Worm (Caenorhabditis elegans) whole organism, L4 larva: ENCODE results near the gene C04G6.11.
A peak's percentile ranks its signal among the peaks of the same experiment; 100 is the strongest.

Experiments used
- D1046.2 ChIP-seq: fragments of 200-800 bp; sonication (Bioruptor generic); IDR thresholded peaks from 2 replicates; pipeline ENCODE4 v1.3.6; 2022; ENCODE audit warnings: missing genetic modification characterization, missing compliant biosample characterization
- F26F4.8 ChIP-seq: fragments of 200-800 bp; sonication (Bioruptor generic); conservative IDR thresholded peaks from 2 replicates; pipeline ENCODE4 v1.3.6; 2022; ENCODE audit warnings: missing genetic modification characterization, missing compliant biosample characterization
- F37D6.2 ChIP-seq: sonication (generic microtip); optimal IDR thresholded peaks from 2 replicates; lab custom pipeline; 2016; ENCODE audit warnings: mild to moderate bottlenecking, missing genetic modification characterization, missing compliant biosample characterization
- R02D3.7 ChIP-seq: fragments of 150-350 bp; sonication (generic microtip); optimal IDR thresholded peaks from 3 replicates; lab custom pipeline; 2014; ENCODE audit warnings: missing biosample characterization, missing genetic modification characterization
- T20F7.1 ChIP-seq: fragments of 200-800 bp; sonication (Bioruptor generic); optimal IDR thresholded peaks from 2 replicates; lab custom pipeline; 2018; ENCODE audit warnings: mild to moderate bottlenecking, missing genetic modification characterization, missing compliant biosample characterization
- Y5F2A.4 ChIP-seq: fragments of 200-800 bp; sonication (Bioruptor generic); optimal IDR thresholded peaks from 2 replicates; lab custom pipeline; 2018; ENCODE audit warnings: mild to moderate bottlenecking, missing genetic modification characterization, missing compliant biosample characterization
- Y75B8A.6 ChIP-seq: fragments of 200-800 bp; sonication (Bioruptor generic); IDR thresholded peaks from 2 replicates; pipeline ENCODE4 v1.3.6; 2022; ENCODE audit warnings: missing genetic modification reagents, missing genetic modification characterization, missing compliant biosample characterization
- ZK337.2 ChIP-seq: fragments of 200-800 bp; sonication (Bioruptor generic); IDR thresholded peaks from 2 replicates; pipeline ENCODE4 v1.3.6; 2022; ENCODE audit warnings: missing genetic modification reagents, missing genetic modification characterization, missing compliant biosample characterization
- aly-2 ChIP-seq: sonication (generic microtip); optimal IDR thresholded peaks from 2 replicates; lab custom pipeline; 2018; ENCODE audit warnings: missing biosample characterization, missing genetic modification characterization
- ceh-28 ChIP-seq: fragments of 150-350 bp; optimal IDR thresholded peaks from 2 replicates; lab custom pipeline; 2014; ENCODE audit warnings: missing biosample characterization, missing genetic modification reagents, missing genetic modification characterization
- ceh-62 ChIP-seq: sonication (generic microtip); optimal IDR thresholded peaks from 2 replicates; lab custom pipeline; 2017; ENCODE audit warnings: missing biosample characterization, missing genetic modification characterization
- ceh-82 ChIP-seq: sonication (generic microtip); optimal IDR thresholded peaks from 2 replicates; lab custom pipeline; 2017; ENCODE audit warnings: missing biosample characterization, missing genetic modification characterization
- ces-1 ChIP-seq: fragments of 150-350 bp; sonication (generic microtip); optimal IDR thresholded peaks from 4 replicates; lab custom pipeline; 2014; ENCODE audit warnings: missing biosample characterization, missing genetic modification reagents, missing genetic modification characterization
- daf-12 ChIP-seq: fragments of 150-350 bp; optimal IDR thresholded peaks from 2 replicates; lab custom pipeline; 2014; ENCODE audit warnings: missing biosample characterization, missing genetic modification reagents, missing genetic modification characterization
- daf-8 ChIP-seq: fragments of 200-800 bp; sonication (Bioruptor generic); IDR thresholded peaks from 2 replicates; pipeline ENCODE4 v1.3.6; 2022; ENCODE audit warnings: missing genetic modification characterization, missing compliant biosample characterization
- dpl-1 ChIP-seq: fragments of 150-350 bp; optimal IDR thresholded peaks from 2 replicates; lab custom pipeline; 2014; ENCODE audit warnings: missing biosample characterization, missing genetic modification reagents, missing genetic modification characterization
- egl-43 ChIP-seq: fragments of 200-800 bp; sonication (Bioruptor generic); IDR thresholded peaks from 2 replicates; pipeline ENCODE4 v1.3.6; 2022; ENCODE audit warnings: missing genetic modification reagents, missing genetic modification characterization, missing compliant biosample characterization
- fkh-10 ChIP-seq: fragments of 150-350 bp; optimal IDR thresholded peaks from 2 replicates; lab custom pipeline; 2014; ENCODE audit warnings: missing biosample characterization, missing genetic modification reagents, missing genetic modification characterization
- fos-1 ChIP-seq: fragments of 150-350 bp; optimal IDR thresholded peaks from 2 replicates; lab custom pipeline; 2014; ENCODE audit warnings: missing biosample characterization, missing genetic modification characterization
- gei-8 ChIP-seq: fragments of 200-800 bp; sonication (Bioruptor generic); optimal IDR thresholded peaks from 2 replicates; lab custom pipeline; 2018; ENCODE audit warnings: mild to moderate bottlenecking, missing genetic modification characterization, missing compliant biosample characterization
- hif-1 ChIP-seq, 2 experiments: sonication (generic microtip); optimal IDR thresholded peaks; 2 replicates each; lab custom pipeline; 2016 to 2017; ENCODE audit warnings: missing compliant biosample characterization in 2 of 2, missing genetic modification characterization in 2 of 2, missing genetic modification reagents in 2 of 2, missing genotype in 2 of 2, mild to moderate bottlenecking in 1 of 2
- hlh-30 ChIP-seq: sonication (generic microtip); optimal IDR thresholded peaks from 2 replicates; lab custom pipeline; 2017; ENCODE audit warnings: antibody characterized with exemption, mild to moderate bottlenecking, missing genetic modification characterization, missing compliant biosample characterization; ENCODE audit not compliant: insufficient read depth
- lin-13 ChIP-seq: fragments of 150-350 bp; optimal IDR thresholded peaks from 2 replicates; lab custom pipeline; 2014; ENCODE audit warnings: missing biosample characterization, missing genetic modification reagents, missing genetic modification characterization
- lin-15B ChIP-seq: fragments of 150-350 bp; sonication (generic microtip); optimal IDR thresholded peaks from 3 replicates; lab custom pipeline; 2014; ENCODE audit warnings: missing biosample characterization, missing genetic modification characterization
- lsy-2 ChIP-seq, 2 experiments: fragments of 150-350 bp in 1 of 2; sonication (generic microtip) in 1 of 2; optimal IDR thresholded peaks; 2 replicates each; lab custom pipeline; 2014 to 2017; ENCODE audit warnings: missing biosample characterization in 2 of 2, missing genetic modification characterization in 2 of 2
- mdt-29 ChIP-seq: fragments of 200-800 bp; sonication (Bioruptor generic); IDR thresholded peaks from 2 replicates; pipeline ENCODE4 v1.3.6; 2022; ENCODE audit warnings: missing genetic modification reagents, missing genetic modification characterization, missing compliant biosample characterization
- mep-1 ChIP-seq: fragments of 150-350 bp; sonication (generic microtip); optimal IDR thresholded peaks from 3 replicates; lab custom pipeline; 2014; ENCODE audit warnings: missing biosample characterization, missing genetic modification characterization
- mxl-3 ChIP-seq: fragments of 200-800 bp; sonication (Bioruptor generic); optimal IDR thresholded peaks from 2 replicates; lab custom pipeline; 2018; ENCODE audit warnings: mild to moderate bottlenecking, missing genetic modification characterization, missing compliant biosample characterization
- nhr-10 ChIP-seq: fragments of 150-350 bp; optimal IDR thresholded peaks from 2 replicates; lab custom pipeline; 2014; ENCODE audit warnings: missing biosample characterization, missing genetic modification characterization
- nhr-111 ChIP-seq: fragments of 200-800 bp; sonication (Bioruptor generic); optimal IDR thresholded peaks from 2 replicates; lab custom pipeline; 2018; ENCODE audit warnings: mild to moderate bottlenecking, missing genetic modification characterization, missing compliant biosample characterization
- nhr-28 ChIP-seq: fragments of 150-350 bp; optimal IDR thresholded peaks from 2 replicates; lab custom pipeline; 2014; ENCODE audit warnings: missing biosample characterization, missing genetic modification characterization
- nhr-41 ChIP-seq: fragments of 200-800 bp; sonication (Bioruptor generic); IDR thresholded peaks from 2 replicates; pipeline ENCODE4 v1.3.6; 2022; ENCODE audit warnings: missing genetic modification reagents, missing genetic modification characterization, missing compliant biosample characterization
- nhr-6 ChIP-seq: fragments of 150-350 bp; optimal IDR thresholded peaks from 2 replicates; lab custom pipeline; 2014; ENCODE audit warnings: missing biosample characterization, missing genetic modification characterization
- nhr-76 ChIP-seq: fragments of 150-350 bp; optimal IDR thresholded peaks from 2 replicates; lab custom pipeline; 2014; ENCODE audit warnings: missing biosample characterization, missing genetic modification characterization
- pha-4 ChIP-seq, 2 experiments: fragments of 150-350 bp in 1 of 2; fragments of 200-800 bp in 1 of 2; sonication (Bioruptor generic) in 1 of 2; IDR thresholded peaks in 1 of 2; optimal IDR thresholded peaks in 1 of 2; 2 replicates each; pipeline versions ENCODE4 v1.3.6 to Lab custom; 2014 to 2022; ENCODE audit warnings: missing genetic modification characterization in 2 of 2, missing genetic modification reagents in 2 of 2, missing biosample characterization in 1 of 2, missing compliant biosample characterization in 1 of 2
- pqm-1 ChIP-seq: sonication (generic microtip); optimal IDR thresholded peaks from 2 replicates; lab custom pipeline; 2017; ENCODE audit warnings: missing biosample characterization, missing genetic modification characterization
- saeg-2 ChIP-seq: fragments of 200-800 bp; sonication (Bioruptor generic); IDR thresholded peaks from 2 replicates; pipeline ENCODE4 v1.3.6; 2022; ENCODE audit warnings: missing genetic modification reagents, missing genetic modification characterization, missing compliant biosample characterization
- sdz-12 ChIP-seq: fragments of 200-800 bp; sonication (Bioruptor generic); optimal IDR thresholded peaks from 2 replicates; lab custom pipeline; 2018; ENCODE audit warnings: mild to moderate bottlenecking, missing genetic modification characterization, missing compliant biosample characterization
- set-16 ChIP-seq: fragments of 200-800 bp; sonication (Bioruptor generic); IDR thresholded peaks from 2 replicates; pipeline ENCODE4 v1.3.6; 2022; ENCODE audit warnings: missing genetic modification reagents, missing genetic modification characterization, missing compliant biosample characterization
- snpc-1.2 ChIP-seq: fragments of 200-800 bp; sonication (Bioruptor generic); IDR thresholded peaks from 2 replicates; pipeline ENCODE4 v1.3.6; 2022; ENCODE audit warnings: missing genetic modification reagents, missing genetic modification characterization, missing compliant biosample characterization
- snpc-4 ChIP-seq: fragments of 150-350 bp; optimal IDR thresholded peaks from 2 replicates; lab custom pipeline; 2014; ENCODE audit warnings: missing biosample characterization, missing genetic modification characterization
- spr-1 ChIP-seq: sonication (generic microtip); optimal IDR thresholded peaks from 2 replicates; lab custom pipeline; 2016; ENCODE audit warnings: mild to moderate bottlenecking, missing genetic modification characterization, missing compliant biosample characterization
- spr-3 ChIP-seq: fragments of 200-800 bp; sonication (Bioruptor generic); optimal IDR thresholded peaks from 2 replicates; lab custom pipeline; 2018; ENCODE audit warnings: mild to moderate bottlenecking, missing genetic modification characterization, missing compliant biosample characterization
- vab-7 ChIP-seq: fragments of 200-800 bp; sonication (Bioruptor generic); IDR thresholded peaks from 2 replicates; pipeline ENCODE4 v1.3.6; 2022; ENCODE audit warnings: missing genetic modification reagents, missing genetic modification characterization, missing compliant biosample characterization
- zag-1 ChIP-seq: fragments of 150-350 bp; optimal IDR thresholded peaks from 2 replicates; lab custom pipeline; 2014; ENCODE audit warnings: missing biosample characterization, missing genetic modification characterization
- zfp-2 ChIP-seq: sonication (generic microtip); optimal IDR thresholded peaks from 2 replicates; lab custom pipeline; 2016; ENCODE audit warnings: mild to moderate bottlenecking, missing genetic modification characterization, missing compliant biosample characterization
- zip-11 ChIP-seq: fragments of 200-800 bp; sonication (Bioruptor generic); IDR thresholded peaks from 2 replicates; pipeline ENCODE4 v1.3.6; 2022; ENCODE audit warnings: missing genetic modification characterization, missing compliant biosample characterization
- zip-2 ChIP-seq: fragments of 150-350 bp; optimal IDR thresholded peaks from 2 replicates; lab custom pipeline; 2014; ENCODE audit warnings: missing biosample characterization, missing genetic modification characterization
- ztf-11 ChIP-seq: fragments of 150-350 bp; optimal IDR thresholded peaks from 2 replicates; lab custom pipeline; 2014; ENCODE audit warnings: missing biosample characterization, missing genetic modification characterization
- ztf-7 ChIP-seq: fragments of 150-350 bp; optimal IDR thresholded peaks from 2 replicates; lab custom pipeline; 2014; ENCODE audit warnings: missing biosample characterization, missing genetic modification characterization

The C04G6.11 gene

ce11 chrII:5055129-5055666 is 48.4 kb downstream of the C04G6.11 start, which contains the start of the genes ify-1 and rpl-22 (continued):
- TF ChIP-seq zfp-2 (tag; lab: Kevin White, UChicago): peak; percentile 57
- peak; percentile 96 for TF ChIP-seq mep-1 (tag; lab: Kevin White, UChicago)
- peak; percentile 7 to 83 for TF ChIP-seq hif-1 (tag; optimal IDR thresholded peaks at IDR 0.05; lab: Kevin White, UChicago)
- peak; percentile 14 for TF ChIP-seq pqm-1 (tag; lab: Kevin White, UChicago)
- TF ChIP-seq zip-2: peak; percentile 57
- peak; percentile 84 for TF ChIP-seq T20F7.1 (GFP tag; lab: Kevin White, UChicago)
- peak; percentile 36 for TF ChIP-seq nhr-10 (tag; lab: Kevin White, UChicago)
- TF ChIP-seq ceh-82 (tag; lab: Kevin White, UChicago): no peak
- peak; percentile 78 for TF ChIP-seq ztf-7
- TF ChIP-seq D1046.2 (GFP tag; lab: Robert Waterston, UW): peak; percentile 100
- TF ChIP-seq ceh-62 (tag; lab: Kevin White, UChicago): no peak
- peak; percentile 46 for TF ChIP-seq ceh-28 (tag; lab: Kevin White, UChicago)
- TF ChIP-seq vab-7 (GFP tag; lab: Robert Waterston, UW): 0 out of 2 replicates have a peak, but pooled peaks have one; percentile 60
- TF ChIP-seq Y75B8A.6 (GFP tag; lab: Robert Waterston, UW): 0 out of 2 replicates have a peak, but pooled peaks have one; percentile 36
- peak; percentile 24 for TF ChIP-seq spr-3 (GFP tag; lab: Kevin White, UChicago)
- no peak for TF ChIP-seq nhr-76 (tag; lab: Kevin White, UChicago)
- TF ChIP-seq daf-12 (tag; lab: Kevin White, UChicago): no peak
- no peak for TF ChIP-seq Y5F2A.4 (GFP tag; lab: Kevin White, UChicago)
- TF ChIP-seq dpl-1 (GFP tag; lab: Kevin White, UChicago): peak; percentile 94
- peak; percentile 91 for TF ChIP-seq fkh-10
- TF ChIP-seq spr-1 (tag; lab: Kevin White, UChicago): peak; percentile 82
- TF ChIP-seq nhr-28 (tag; lab: Kevin White, UChicago): peak; percentile 80
- no peak for TF ChIP-seq F26F4.8 (GFP tag; lab: Robert Waterston, UW)
- TF ChIP-seq R02D3.7 (tag; lab: Kevin White, UChicago): no peak
- no peak for TF ChIP-seq ces-1
- peak; percentile 89 for TF ChIP-seq lin-13 (GFP tag; lab: Kevin White, UChicago)
- peak; percentile 61 for TF ChIP-seq mxl-3
- TF ChIP-seq lin-15B: peak; percentile 87
- peak; percentile 56 for TF ChIP-seq F37D6.2 (tag; lab: Kevin White, UChicago)
- peak; percentile 51 for TF ChIP-seq snpc-4 (tag; lab: Kevin White, UChicago)
- no peak for TF ChIP-seq mdt-29 (GFP tag; lab: Robert Waterston, UW)
- no peak for TF ChIP-seq nhr-41 (GFP tag; lab: Robert Waterston, UW)
- no peak; the same call in 1 of the 2 replicates for TF ChIP-seq set-16 (GFP tag; lab: Robert Waterston, UW)
- TF ChIP-seq zip-11 (GFP tag; lab: Robert Waterston, UW): no peak
- TF ChIP-seq ZK337.2 (GFP tag; lab: Robert Waterston, UW): no peak
- 0 out of 2 replicates have a peak, but pooled peaks have one; percentile 42 for TF ChIP-seq egl-43 (GFP tag; lab: Robert Waterston, UW)
- no peak for TF ChIP-seq ztf-11
- TF ChIP-seq lsy-2 (tag; optimal IDR thresholded peaks at IDR 0.05; lab: Kevin White, UChicago): peak; percentile 97 to 99
- no peak for TF ChIP-seq fos-1 (tag; lab: Kevin White, UChicago)
- TF ChIP-seq gei-8: no peak
- no peak for TF ChIP-seq nhr-111
- TF ChIP-seq hlh-30 (tag; lab: Kevin White, UChicago): peak; percentile 94
- peak; percentile 66; the same call in 1 of the 2 replicates for TF ChIP-seq snpc-1.2 (GFP tag; lab: Robert Waterston, UW)
- peak; percentile 63; the same call in 1 of the 2 replicates for TF ChIP-seq pha-4 (GFP tag; IDR thresholded peaks at IDR 0.05; lab: Robert Waterston, UW)
- peak; percentile 97 for TF ChIP-seq pha-4 (tag; optimal IDR thresholded peaks at IDR 0.05; lab: Kevin White, UChicago)
- TF ChIP-seq saeg-2 (GFP tag; lab: Robert Waterston, UW): no peak
- TF ChIP-seq aly-2 (tag; lab: Kevin White, UChicago): no peak
- peak; percentile 95 for TF ChIP-seq nhr-6 (tag; lab: Kevin White, UChicago)
- TF ChIP-seq daf-8 (GFP tag; lab: Robert Waterston, UW): no peak
- peak; percentile 42 for TF ChIP-seq zag-1 (tag; lab: Kevin White, UChicago)
- TF ChIP-seq sdz-12 (GFP tag; lab: Kevin White, UChicago): no peak
